Worm (Caenorhabditis elegans): ENCODE measurements around the gene W09G12.9.

W09G12.9 gene

DNA sequence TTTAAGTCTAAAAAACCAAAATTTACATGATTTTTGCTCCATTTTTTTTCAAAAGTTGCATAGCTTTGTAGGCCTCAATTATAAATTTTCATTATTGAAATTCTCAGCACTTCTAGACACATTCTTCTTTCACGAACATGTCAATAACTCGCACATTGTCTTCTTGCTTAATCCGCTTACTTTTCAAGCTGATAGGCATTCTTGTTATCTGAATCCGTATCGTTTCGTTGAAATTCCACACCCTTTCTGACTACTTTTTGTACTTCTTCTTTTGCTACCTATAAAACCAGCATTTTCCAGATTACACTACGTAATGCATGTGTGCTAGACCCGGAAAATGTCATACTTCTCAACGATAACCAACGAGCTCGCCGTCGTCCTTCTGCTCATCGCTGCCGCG lies at the start of gene W09G12.9:
W09G12.9 (plus strand) TSS at position 301 of the 400 bp plus-strand sequence.
- peak; percentile 74 for TF ChIP-seq dmd-6 (GFP tag; IDR thresholded peaks at IDR 0.05)
- no peak for TF ChIP-seq Y5F2A.4 (GFP tag; optimal IDR thresholded peaks at IDR 0.05)

DNA sequence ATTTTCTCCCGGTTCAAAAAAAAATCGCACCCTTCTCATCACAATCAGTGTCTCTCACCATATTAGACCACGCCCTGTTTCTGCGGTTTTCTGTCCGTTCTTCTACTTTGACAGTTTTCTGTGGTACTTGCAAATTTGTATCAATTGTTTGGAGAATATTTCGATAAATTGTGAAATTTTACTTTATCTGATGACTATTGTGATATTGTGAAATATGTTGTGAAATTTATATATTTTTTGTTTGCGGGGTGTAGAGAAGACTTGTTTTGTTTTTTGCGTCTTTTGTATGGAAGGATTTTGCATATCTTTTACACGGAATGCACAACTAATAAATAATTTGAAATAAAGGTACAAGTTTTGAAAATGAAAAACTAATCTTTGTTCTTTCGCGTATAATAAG lies 49.0 kb upstream of the W09G12.9 start:
- peak; percentile 8 for TF ChIP-seq aha-1 (tag)
- no peak for TF ChIP-seq lin-13 (GFP tag; optimal IDR thresholded peaks at IDR 0.05)

DNA sequence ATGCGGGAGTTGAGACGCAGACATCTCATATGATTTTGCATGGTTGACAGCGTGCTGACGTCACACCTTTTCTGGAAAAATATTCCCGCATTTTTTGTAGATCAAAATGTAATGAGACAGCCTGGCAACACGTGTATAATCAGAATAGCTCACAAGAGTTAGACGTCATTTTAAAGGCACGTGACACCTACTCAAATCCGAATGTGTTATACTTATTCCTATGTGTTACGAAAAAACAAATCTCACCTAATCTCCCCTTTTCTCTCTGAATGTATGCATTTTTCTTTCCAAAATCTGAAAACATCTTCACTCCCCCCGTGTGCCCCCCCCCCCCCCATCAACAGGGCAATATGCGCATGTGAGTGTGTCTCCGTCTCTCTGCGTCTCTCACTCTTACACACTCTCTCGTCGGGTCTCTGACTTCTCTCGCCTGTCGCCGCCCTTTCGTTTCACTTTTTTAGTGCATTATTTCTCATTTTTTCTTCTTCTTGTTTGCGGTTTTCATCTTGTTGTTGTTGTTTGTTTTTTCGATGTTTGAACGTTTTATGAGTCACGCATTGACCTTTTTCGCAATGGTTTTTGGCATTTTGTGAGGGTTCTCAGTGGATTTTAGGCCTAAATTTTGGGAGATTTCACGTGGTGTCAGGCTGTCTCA lies 48.0 kb upstream of the W09G12.9 start:
- no peak for TF ChIP-seq nhr-111 (GFP tag; optimal IDR thresholded peaks at IDR 0.05)
- TF ChIP-seq lim-7 (GFP tag; IDR thresholded peaks at IDR 0.05), result no peak
- no peak for TF ChIP-seq mdt-29 (GFP tag; IDR thresholded peaks at IDR 0.05)
- no peak for TF ChIP-seq nhr-102 (tag; optimal IDR thresholded peaks at IDR 0.05)
- TF ChIP-seq dmd-8 (GFP tag; IDR thresholded peaks at IDR 0.05), result no peak
- TF ChIP-seq attf-4 (tag; optimal IDR thresholded peaks at IDR 0.05), result no peak
- TF ChIP-seq lin-1 (GFP tag; IDR thresholded peaks at IDR 0.05), result no peak
- no peak for TF ChIP-seq jun-1 (tag; optimal IDR thresholded peaks at IDR 0.05)
- TF ChIP-seq vab-7 (GFP tag; IDR thresholded peaks at IDR 0.05), result no peak
- TF ChIP-seq F10B5.3 (tag; optimal IDR thresholded peaks at IDR 0.05), result no peak
- no peak for TF ChIP-seq pha-4 (GFP tag; IDR thresholded peaks at IDR 0.05)
- no peak for TF ChIP-seq pha-4 (tag; optimal IDR thresholded peaks at IDR 0.05)
- TF ChIP-seq nhr-77 (tag; optimal IDR thresholded peaks at IDR 0.05), result no peak
- TF ChIP-seq nhr-11 (tag; optimal IDR thresholded peaks at IDR 0.05), result no peak
- TF ChIP-seq ctbp-1 (GFP tag; IDR thresholded peaks at IDR 0.05), result no peak
- no peak for TF ChIP-seq zip-2 (tag; optimal IDR thresholded peaks at IDR 0.05)
- TF ChIP-seq D1046.2 (GFP tag; IDR thresholded peaks at IDR 0.05), result no peak
- TF ChIP-seq tra-1 (GFP tag; IDR thresholded peaks at IDR 0.05), result no peak
- TF ChIP-seq ceh-82 (tag; optimal IDR thresholded peaks at IDR 0.05), result no peak
- peak; percentile 4 for TF ChIP-seq nhr-28 (tag; optimal IDR thresholded peaks at IDR 0.05)
- peak; percentile 52 for TF ChIP-seq dve-1 (tag; optimal IDR thresholded peaks at IDR 0.05; ENCODE audit: insufficient read depth)
- TF ChIP-seq zfp-3 (GFP tag; conservative IDR thresholded peaks at IDR 0.05), result no peak
- TF ChIP-seq lsy-2 (tag; optimal IDR thresholded peaks at IDR 0.05), result no peak
- no peak for TF ChIP-seq ZK337.2 (GFP tag; IDR thresholded peaks at IDR 0.05)
- TF ChIP-seq nhr-76 (tag; optimal IDR thresholded peaks at IDR 0.05), result no peak
- no peak for TF ChIP-seq Y48G9A.11 (GFP tag; IDR thresholded peaks at IDR 0.05)
- no peak for TF ChIP-seq unc-130 (GFP tag; optimal IDR thresholded peaks at IDR 0.05)
- no peak for TF ChIP-seq cey-2 (tag; optimal IDR thresholded peaks at IDR 0.05; ENCODE audit: borderline replicate concordance, insufficient read depth)
- no peak for TF ChIP-seq arid-1 (GFP tag; conservative IDR thresholded peaks at IDR 0.05)
- no peak for TF ChIP-seq saeg-2 (GFP tag; IDR thresholded peaks at IDR 0.05)
- no peak for TF ChIP-seq ceh-44 (GFP tag; IDR thresholded peaks at IDR 0.05)
- TF ChIP-seq spr-1 (tag; optimal IDR thresholded peaks at IDR 0.05), result no peak
- TF ChIP-seq ceh-62 (tag; optimal IDR thresholded peaks at IDR 0.05), result no peak
- no peak for TF ChIP-seq spr-3 (GFP tag; optimal IDR thresholded peaks at IDR 0.05)
- no peak for TF ChIP-seq R02D3.7 (tag; optimal IDR thresholded peaks at IDR 0.05)
- peak; percentile 71 for TF ChIP-seq nhr-6 (tag; optimal IDR thresholded peaks at IDR 0.05)
- no peak for TF ChIP-seq Y5F2A.4 (GFP tag; optimal IDR thresholded peaks at IDR 0.05)
- TF ChIP-seq mxl-2 (GFP tag; conservative IDR thresholded peaks at IDR 0.05), result no peak
- TF ChIP-seq lin-39 (tag; optimal IDR thresholded peaks at IDR 0.05), result no peak
- TF ChIP-seq unc-39 (tag; optimal IDR thresholded peaks at IDR 0.05), result no peak
- TF ChIP-seq hlh-11 (tag; optimal IDR thresholded peaks at IDR 0.05), result peak; percentile 79
- peak in 1 of 2 experiments; percentile 41 for TF ChIP-seq hif-1 (tag; optimal IDR thresholded peaks at IDR 0.05)
- no peak for TF ChIP-seq aly-2 (tag; optimal IDR thresholded peaks at IDR 0.05)
- peak; percentile 72 for TF ChIP-seq T20F7.1 (GFP tag; optimal IDR thresholded peaks at IDR 0.05)
- TF ChIP-seq mep-1 (tag; optimal IDR thresholded peaks at IDR 0.05), result no peak
